Fruit fly (Drosophila melanogaster) whole organism, pupa: ENCODE results near the gene Pez.

Experiments
- CG12605 ChIP-seq: fragments of 200-800 bp; sonication (Bioruptor generic); IDR thresholded peaks from 2 replicates; pipeline ENCODE4 v1.3.6; 2022; ENCODE audit warnings: missing biosample characterization, missing genetic modification characterization
- CG34367 ChIP-seq: fragments of 200-800 bp; sonication (Bioruptor generic); optimal IDR thresholded peaks from 2 replicates; lab custom pipeline; 2018; ENCODE audit warnings: missing biosample characterization, mild to moderate bottlenecking, missing genetic modification characterization
- CG8301 ChIP-seq: fragments of 200-800 bp; sonication (Bioruptor generic); optimal IDR thresholded peaks from 2 replicates; lab custom pipeline; 2018; ENCODE audit warnings: missing biosample characterization, mild to moderate bottlenecking, missing genetic modification characterization
- CG9948 ChIP-seq: fragments of 200-800 bp; sonication (Bioruptor generic); optimal IDR thresholded peaks from 2 replicates; lab custom pipeline; 2018; ENCODE audit warnings: missing biosample characterization, mild to moderate bottlenecking, missing genetic modification characterization, moderate library complexity
- EcR ChIP-seq: fragments of 200-800 bp; sonication (Bioruptor generic); optimal IDR thresholded peaks from 3 replicates; lab custom pipeline; 2019; ENCODE audit warnings: missing biosample characterization, missing genetic modification characterization, mild to moderate bottlenecking, moderate library complexity, missing genetic modification reagents
- Ets98B ChIP-seq: fragments of 200-800 bp; sonication (Bioruptor generic); IDR thresholded peaks from 2 replicates; pipeline ENCODE4 v1.3.6; 2022; ENCODE audit warnings: missing biosample characterization, missing genetic modification characterization
- Pif1A ChIP-seq: fragments of 200-800 bp; sonication (Bioruptor generic); optimal IDR thresholded peaks from 3 replicates; lab custom pipeline; 2016; ENCODE audit warnings: missing biosample characterization, missing genetic modification characterization

dm6 chr2L:6306895-6307294, 31.6 kb downstream of the Pez start:
- TF ChIP-seq EcR (GFP tag; lab: Kevin White, UChicago) (no peak), Pif1A (GFP tag; lab: Kevin White, UChicago) (peak; percentile 23), Ets98B (GFP tag; lab: Robert Waterston, UW) (peak; percentile 34; the same call in 1 of the 2 replicates), CG12605 (GFP tag; lab: Robert Waterston, UW) (0 out of 2 replicates have a peak, but pooled peaks have one; percentile 24), CG9948 (tag; lab: Kevin White, UChicago) (peak; percentile 46), CG8301 (tag; lab: Kevin White, UChicago) (no peak), CG34367 (tag; lab: Kevin White, UChicago) (peak; percentile 31)
